Worm (Caenorhabditis elegans): ENCODE results near the gene C03H5.9.

DNA sequence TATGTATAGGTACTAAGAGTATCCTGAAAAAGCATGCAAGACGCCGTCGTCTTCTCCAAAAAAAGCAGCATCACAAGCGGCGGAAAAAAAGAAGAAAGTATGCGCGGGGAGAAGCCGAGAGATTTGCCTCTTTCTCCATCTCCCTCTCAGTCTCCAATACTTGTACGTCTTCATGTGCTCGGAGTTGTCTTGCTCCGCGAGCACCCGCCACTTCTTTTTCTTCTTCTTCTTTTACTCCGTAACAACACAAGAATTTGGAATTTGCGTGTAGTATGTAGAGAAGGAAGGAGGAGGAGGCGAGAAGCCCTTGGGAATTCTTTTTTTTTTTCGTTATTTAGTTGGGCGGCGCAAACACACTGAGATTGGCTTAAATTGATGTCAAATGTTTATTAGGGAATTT, 22.8 kb downstream of the C03H5.9 start:
- TF ChIP-seq nhr-237 (tag; optimal IDR thresholded peaks at IDR 0.05) (no peak), zag-1 (tag; optimal IDR thresholded peaks at IDR 0.05) (no peak), nhr-6 (tag; optimal IDR thresholded peaks at IDR 0.05) (no peak), hlh-30 (tag; optimal IDR thresholded peaks at IDR 0.05; ENCODE audit: insufficient read depth) (no peak), nhr-48 (tag; optimal IDR thresholded peaks at IDR 0.05) (no peak)
